Worm (Caenorhabditis elegans): ENCODE results near the gene K09E9.7.

DNA sequence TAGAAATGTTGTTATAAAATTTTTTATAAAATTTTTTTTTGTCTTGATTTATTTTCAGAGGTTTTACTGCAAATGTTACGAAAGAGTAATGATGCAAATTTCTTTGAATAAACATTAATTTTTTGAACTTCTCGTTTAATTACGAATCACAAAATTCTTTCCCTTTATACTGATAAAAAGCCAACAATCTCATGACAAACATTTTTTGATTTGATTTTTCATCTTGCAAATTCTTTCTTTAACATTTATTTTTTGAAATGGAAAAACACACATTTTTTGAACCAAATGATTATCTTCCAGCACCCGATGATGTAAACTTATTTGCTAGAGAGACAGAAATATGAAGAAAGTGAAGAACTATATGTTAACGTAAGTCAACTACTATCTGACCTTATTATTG is 20.5 kb upstream of the K09E9.7 start, which contains the start of gene K09E9.1:
- TF ChIP-seq tbx-7 (tag; optimal IDR thresholded peaks at IDR 0.05) (no peak), nhr-11 (tag; optimal IDR thresholded peaks at IDR 0.05) (no peak), ama-1 (optimal IDR thresholded peaks at IDR 0.05) (no peak), ets-4 (tag; optimal IDR thresholded peaks at IDR 0.05) (no peak), ref-2 (tag; optimal IDR thresholded peaks at IDR 0.05) (no peak), lin-11 (tag; optimal IDR thresholded peaks at IDR 0.05) (no peak), fkh-10 (GFP tag; optimal IDR thresholded peaks at IDR 0.05) (no peak), eyg-1 (tag; optimal IDR thresholded peaks at IDR 0.05) (no peak)

All from whole organism, late embryonic.